Worm (Caenorhabditis elegans) whole organism, L3 larva: ENCODE measurements around the gene Y57A10C.1.

Experiments
- ceh-9 ChIP-seq: sonication (generic microtip); optimal IDR thresholded peaks from 2 replicates; lab custom pipeline; 2018; ENCODE audit warnings: missing biosample characterization, missing genetic modification characterization
- mdl-1 ChIP-seq: fragments of 150-350 bp; optimal IDR thresholded peaks from 2 replicates; lab custom pipeline; 2014; ENCODE audit warnings: missing biosample characterization, missing genetic modification characterization
- nhr-23 ChIP-seq: fragments of 150-350 bp; optimal IDR thresholded peaks from 2 replicates; lab custom pipeline; 2014; ENCODE audit warnings: missing biosample characterization, missing genetic modification reagents, missing genetic modification characterization
- zag-1 ChIP-seq: fragments of 150-350 bp; optimal IDR thresholded peaks from 2 replicates; lab custom pipeline; 2014; ENCODE audit warnings: missing biosample characterization, missing genetic modification characterization

DNA sequence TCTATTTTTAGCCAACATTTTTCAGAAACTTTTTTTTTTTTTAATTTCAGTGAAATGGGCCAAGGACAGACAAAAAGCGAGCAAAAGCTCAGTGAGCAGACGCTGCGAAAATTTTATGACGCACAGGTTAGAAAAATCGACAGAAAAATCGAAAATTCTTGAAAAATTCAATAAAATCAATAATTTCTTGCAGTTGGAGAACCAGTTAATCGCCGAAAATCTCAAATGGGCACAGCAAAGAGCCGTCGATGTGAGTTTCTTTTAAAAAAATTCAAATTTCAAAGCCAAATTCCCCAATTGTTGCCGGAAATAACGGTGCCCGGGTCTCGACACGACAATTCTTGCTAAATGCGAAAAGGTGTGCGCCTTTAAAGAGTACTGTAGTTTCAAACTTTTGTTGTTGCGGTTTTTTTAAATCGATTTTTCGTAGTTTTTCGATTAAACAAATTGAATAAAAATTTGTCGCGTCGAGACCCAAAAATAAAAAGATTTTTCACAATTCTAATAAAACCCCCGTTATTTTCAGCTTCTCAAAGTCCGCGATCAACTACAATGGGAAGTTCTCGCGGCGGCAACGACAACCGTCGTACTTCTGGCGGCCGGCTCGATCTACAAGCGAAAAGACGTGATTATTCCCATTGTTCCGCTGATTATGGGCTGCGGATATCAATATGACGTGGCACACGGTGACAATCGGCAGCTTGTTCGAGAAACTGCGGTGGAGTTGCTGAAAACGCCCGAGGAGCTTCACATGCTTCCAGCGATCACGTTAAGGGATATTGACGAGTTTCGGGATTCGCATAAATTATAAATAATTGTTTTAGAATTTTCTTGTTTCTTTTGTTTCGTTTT, 48.5 kb upstream of the Y57A10C.1 start, which contains the start of gene tag-280:
- TF ChIP-seq mdl-1 (tag; lab: Kevin White, UChicago) = no peak
- TF ChIP-seq zag-1 (tag; lab: Kevin White, UChicago) = no peak
- TF ChIP-seq ceh-9 = no peak
- no peak for TF ChIP-seq nhr-23 (tag; lab: Kevin White, UChicago)
